Fruit fly (Drosophila melanogaster): Measurements from ENCODE around the gene Mur89F.

dm6 chr3R:17108881-17109280, 93.0 kb downstream of the Mur89F start:
- TF ChIP-seq Dll (optimal IDR thresholded peaks at IDR 0.05): no peak
- no peak for TF ChIP-seq usp (GFP tag; optimal IDR thresholded peaks at IDR 0.05)
- TF ChIP-seq pan (optimal IDR thresholded peaks at IDR 0.05): no peak
- no peak for TF ChIP-seq psq (optimal IDR thresholded peaks at IDR 0.05)

Measured in whole organism.